Fruit fly (Drosophila melanogaster): ENCODE data around the gene CG42588.

Gene CG42588

DNA sequence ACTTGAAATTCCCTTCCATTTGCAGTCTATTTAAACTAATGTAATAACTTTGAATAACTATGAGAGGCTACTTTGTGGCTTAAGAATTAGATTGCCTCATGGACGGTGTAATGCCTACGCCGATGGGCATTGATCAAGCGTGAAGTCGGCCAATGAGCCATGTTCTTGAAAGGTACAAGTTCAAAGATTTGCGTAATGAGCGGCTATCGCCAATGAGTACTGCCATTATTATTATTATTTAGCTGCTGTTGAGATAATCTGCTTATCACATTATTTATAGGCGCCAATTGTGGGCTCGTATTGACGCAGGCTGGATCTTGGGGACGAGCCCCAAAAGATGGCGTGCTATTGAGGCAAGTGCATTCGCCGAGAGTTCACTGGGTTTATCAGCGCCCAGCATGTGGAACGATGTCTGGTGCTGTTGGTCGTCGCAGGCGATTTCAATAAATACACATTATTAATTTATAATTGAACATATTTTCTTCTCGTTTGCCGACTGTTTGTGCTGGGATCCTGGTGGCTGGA lies 23.2 kb downstream of the CG42588 start (continued):
- TF ChIP-seq Fer1 (GFP tag; optimal IDR thresholded peaks at IDR 0.05) (no peak), CHES-1-like (GFP tag; optimal IDR thresholded peaks at IDR 0.05) (no peak), CG6854 (GFP tag; optimal IDR thresholded peaks at IDR 0.05) (no peak), toy (GFP tag; IDR thresholded peaks at IDR 0.05) (no peak), CG7839 (tag; optimal IDR thresholded peaks at IDR 0.05) (no peak), CG32767 (GFP tag; IDR thresholded peaks at IDR 0.05) (no peak), Dip3 (GFP tag; optimal IDR thresholded peaks at IDR 0.05) (no peak), sens (GFP tag) (peak; percentile 16), CG34422 (GFP tag; IDR thresholded peaks at IDR 0.05) (no peak), CG10565 (GFP tag; optimal IDR thresholded peaks at IDR 0.05) (no peak), bcd (GFP tag; optimal IDR thresholded peaks at IDR 0.05) (no peak), z (GFP tag; IDR thresholded peaks at IDR 0.05) (no peak), repo (GFP tag; optimal IDR thresholded peaks at IDR 0.05) (no peak), CG12744 (GFP tag; optimal IDR thresholded peaks at IDR 0.05) (no peak), da (GFP tag; optimal IDR thresholded peaks at IDR 0.05) (no peak), pita (GFP tag; optimal IDR thresholded peaks at IDR 0.05) (no peak), CG15479 (GFP tag; optimal IDR thresholded peaks at IDR 0.05) (no peak), CG4730 (GFP tag; IDR thresholded peaks at IDR 0.05) (no peak), dpn (GFP tag; optimal IDR thresholded peaks at IDR 0.05) (no peak), CG30431 (GFP tag; optimal IDR thresholded peaks at IDR 0.05) (no peak), NC2β (GFP tag; optimal IDR thresholded peaks at IDR 0.05) (no peak), dysf (GFP tag; IDR thresholded peaks at IDR 0.05) (no peak), Med (GFP tag) (peak; percentile 1), CG18262 (tag; optimal IDR thresholded peaks at IDR 0.05) (no peak), Chrac-16 (GFP tag; optimal IDR thresholded peaks at IDR 0.05) (no peak), CG5245 (GFP tag; optimal IDR thresholded peaks at IDR 0.05) (no peak), CG3995 (GFP tag; optimal IDR thresholded peaks at IDR 0.05) (no peak), kay (GFP tag; optimal IDR thresholded peaks at IDR 0.05) (no peak), Ada2b (GFP tag; IDR thresholded peaks at IDR 0.05) (no peak), sr (GFP tag; IDR thresholded peaks at IDR 0.05) (no peak), CG32532 (GFP tag; IDR thresholded peaks at IDR 0.05) (no peak), CG9876 (GFP tag; optimal IDR thresholded peaks at IDR 0.05) (no peak), CG9817 (tag; optimal IDR thresholded peaks at IDR 0.05) (no peak), CG3065 (GFP tag; optimal IDR thresholded peaks at IDR 0.05) (no peak), prd (optimal IDR thresholded peaks at IDR 0.05) (no peak), prd (GFP tag; IDR thresholded peaks at IDR 0.05) (no peak), CG7963 (GFP tag; IDR thresholded peaks at IDR 0.05; ENCODE audit: partially characterized antibody) (no peak), Ets65A (GFP tag) (peak; percentile 52), schlank (tag; optimal IDR thresholded peaks at IDR 0.05) (no peak), Pdp1 (GFP tag; optimal IDR thresholded peaks at IDR 0.05) (peak in 1 of 2 experiments; percentile 66), chif (GFP tag; optimal IDR thresholded peaks at IDR 0.05) (no peak), CG5180 (GFP tag; optimal IDR thresholded peaks at IDR 0.05) (no peak), Opbp (GFP tag; IDR thresholded peaks at IDR 0.05; ENCODE audit: partially characterized antibody) (no peak)

DNA sequence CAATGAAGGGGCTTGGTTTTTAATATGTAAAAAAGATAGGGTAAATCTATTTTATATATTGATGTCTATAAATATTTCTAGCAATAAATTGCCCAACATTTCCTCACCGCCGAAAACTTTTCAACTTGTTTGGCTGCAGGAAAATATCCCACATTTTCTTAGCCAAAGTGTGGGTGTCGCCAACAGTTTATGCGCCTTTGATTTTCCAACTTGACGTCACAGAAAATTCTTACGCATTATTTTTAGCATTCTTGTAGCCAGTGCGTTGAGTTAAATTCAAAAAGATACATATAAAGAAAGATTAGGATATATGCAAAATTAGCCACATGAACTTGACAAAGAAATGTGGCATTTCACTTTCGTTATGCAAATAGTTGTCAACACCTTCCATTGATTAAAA lies 25.8 kb downstream of the CG42588 start:
- TF ChIP-seq CG12769 (tag; optimal IDR thresholded peaks at IDR 0.05) (peak; percentile 21), BEAF-32 (GFP tag; optimal IDR thresholded peaks at IDR 0.05) (no peak), Pdp1 (GFP tag; optimal IDR thresholded peaks at IDR 0.05) (peak in 1 of 2 experiments; percentile 59), wek (GFP tag; optimal IDR thresholded peaks at IDR 0.05) (no peak), sd (tag; optimal IDR thresholded peaks at IDR 0.05) (peak; percentile 95), sens (GFP tag) (peak; percentile 26), Lhr (GFP tag; optimal IDR thresholded peaks at IDR 0.05) (no peak), al (GFP tag; IDR thresholded peaks at IDR 0.05) (no peak)
